Worm (Caenorhabditis elegans) whole organism, L2 larva: ENCODE results near the gene F17C11.2.

Source experiments
- C34F6.9 ChIP-seq: fragments of 150-350 bp; optimal IDR thresholded peaks from 2 replicates; lab custom pipeline; 2014; ENCODE audit warnings: missing biosample characterization, missing genetic modification characterization
- F13H6.1 ChIP-seq: sonication (generic microtip); optimal IDR thresholded peaks from 2 replicates; lab custom pipeline; 2016; ENCODE audit warnings: missing genetic modification characterization, missing compliant biosample characterization
- R02D3.7 ChIP-seq: fragments of 150-350 bp; optimal IDR thresholded peaks from 2 replicates; lab custom pipeline; 2014; ENCODE audit warnings: missing biosample characterization, missing genetic modification characterization
- Y55F3AM.14 ChIP-seq: fragments of 200-800 bp; sonication (Bioruptor generic); optimal IDR thresholded peaks from 2 replicates; lab custom pipeline; 2018; ENCODE audit warnings: mild to moderate bottlenecking, missing genetic modification characterization, missing compliant biosample characterization
- ZK546.5 ChIP-seq: sonication (generic microtip); optimal IDR thresholded peaks from 2 replicates; lab custom pipeline; 2017; ENCODE audit warnings: missing biosample characterization, missing genetic modification characterization
- alr-1 ChIP-seq: fragments of 150-350 bp; optimal IDR thresholded peaks from 2 replicates; lab custom pipeline; 2014; ENCODE audit warnings: missing biosample characterization, missing genetic modification characterization
- aly-2 ChIP-seq: fragments of 150-350 bp; optimal IDR thresholded peaks from 2 replicates; lab custom pipeline; 2014; ENCODE audit warnings: missing biosample characterization, missing genetic modification characterization
- blmp-1 ChIP-seq: sonication (generic microtip); optimal IDR thresholded peaks from 2 replicates; lab custom pipeline; 2017; ENCODE audit warnings: missing genetic modification characterization, mild to moderate bottlenecking, missing compliant biosample characterization, antibody characterized with exemption, moderate library complexity; ENCODE audit not compliant: insufficient read depth
- ceh-16 ChIP-seq: fragments of 150-350 bp; optimal IDR thresholded peaks from 2 replicates; lab custom pipeline; 2014; ENCODE audit warnings: missing biosample characterization, missing genetic modification characterization
- ceh-82 ChIP-seq: fragments of 150-350 bp; optimal IDR thresholded peaks from 2 replicates; lab custom pipeline; 2014; ENCODE audit warnings: missing biosample characterization, missing genetic modification characterization
- crh-2 ChIP-seq: sonication (generic microtip); optimal IDR thresholded peaks from 2 replicates; lab custom pipeline; 2017; ENCODE audit warnings: missing biosample characterization, missing genetic modification characterization
- dmd-4 ChIP-seq: sonication (generic microtip); optimal IDR thresholded peaks from 2 replicates; lab custom pipeline; 2017; ENCODE audit warnings: missing biosample characterization, missing genetic modification characterization
- egl-27 ChIP-seq: sonication (generic microtip); optimal IDR thresholded peaks from 3 replicates; lab custom pipeline; 2017; ENCODE audit warnings: missing biosample characterization, missing genetic modification reagents, missing genetic modification characterization
- elt-3 ChIP-seq: sonication (generic microtip); optimal IDR thresholded peaks from 2 replicates; lab custom pipeline; 2017; ENCODE audit warnings: missing biosample characterization, missing genetic modification characterization
- fos-1 ChIP-seq: fragments of 150-350 bp; optimal IDR thresholded peaks from 2 replicates; lab custom pipeline; 2014; ENCODE audit warnings: missing biosample characterization, missing genetic modification characterization
- gmeb-1 ChIP-seq: fragments of 150-350 bp; optimal IDR thresholded peaks from 2 replicates; lab custom pipeline; 2014; ENCODE audit warnings: missing biosample characterization, missing genetic modification characterization
- lin-11 ChIP-seq: fragments of 150-350 bp; sonication (generic microtip); optimal IDR thresholded peaks from 2 replicates; lab custom pipeline; 2014; ENCODE audit warnings: missing biosample characterization, missing genetic modification characterization, inconsistent platforms, mixed read lengths
- lin-13 ChIP-seq: fragments of 150-350 bp; optimal IDR thresholded peaks from 2 replicates; lab custom pipeline; 2014; ENCODE audit warnings: missing biosample characterization, missing genetic modification reagents, missing genetic modification characterization
- lsy-2 ChIP-seq, 2 experiments: fragments of 150-350 bp in 1 of 2; sonication (generic microtip) in 1 of 2; optimal IDR thresholded peaks; 2 replicates each; lab custom pipeline; 2014 to 2017; ENCODE audit warnings: missing biosample characterization in 2 of 2, missing genetic modification characterization in 2 of 2
- mab-5 ChIP-seq: fragments of 150-350 bp; optimal IDR thresholded peaks from 2 replicates; lab custom pipeline; 2014; ENCODE audit warnings: missing biosample characterization, missing genetic modification characterization
- mbf-1 ChIP-seq: sonication (generic microtip); optimal IDR thresholded peaks from 2 replicates; lab custom pipeline; 2017; ENCODE audit warnings: missing biosample characterization, missing genetic modification characterization
- mdl-1 ChIP-seq, 2 experiments: fragments of 150-350 bp in 1 of 2; sonication (generic microtip) in 1 of 2; optimal IDR thresholded peaks; 2 replicates each; lab custom pipeline; 2017; ENCODE audit warnings: missing biosample characterization in 2 of 2, missing genetic modification characterization in 2 of 2
- nhr-10 ChIP-seq: sonication (generic microtip); optimal IDR thresholded peaks from 2 replicates; lab custom pipeline; 2017; ENCODE audit warnings: missing biosample characterization, missing genetic modification characterization
- nhr-11 ChIP-seq: fragments of 150-350 bp; optimal IDR thresholded peaks from 2 replicates; lab custom pipeline; 2014; ENCODE audit warnings: missing biosample characterization, missing genetic modification characterization
- nhr-12 ChIP-seq: fragments of 150-350 bp; optimal IDR thresholded peaks from 2 replicates; lab custom pipeline; 2014; ENCODE audit warnings: missing biosample characterization, missing genetic modification characterization
- nhr-129 ChIP-seq: fragments of 150-350 bp; optimal IDR thresholded peaks from 2 replicates; lab custom pipeline; 2014; ENCODE audit warnings: missing biosample characterization, missing genetic modification characterization
- nhr-21 ChIP-seq: fragments of 150-350 bp; optimal IDR thresholded peaks from 2 replicates; lab custom pipeline; 2014; ENCODE audit warnings: missing biosample characterization, missing genetic modification characterization
- nhr-23 ChIP-seq: fragments of 150-350 bp; optimal IDR thresholded peaks from 2 replicates; lab custom pipeline; 2014; ENCODE audit warnings: missing biosample characterization, missing genetic modification reagents, missing genetic modification characterization
- nhr-6 ChIP-seq: fragments of 150-350 bp; optimal IDR thresholded peaks from 2 replicates; lab custom pipeline; 2014; ENCODE audit warnings: missing biosample characterization, missing genetic modification characterization
- nhr-77 ChIP-seq: fragments of 150-350 bp; optimal IDR thresholded peaks from 2 replicates; lab custom pipeline; 2014; ENCODE audit warnings: missing biosample characterization, missing genetic modification characterization
- sem-4 ChIP-seq: fragments of 150-350 bp; optimal IDR thresholded peaks from 2 replicates; lab custom pipeline; 2014; ENCODE audit warnings: missing biosample characterization, missing genetic modification reagents, missing genetic modification characterization
- sma-3 ChIP-seq: sonication (generic microtip); optimal IDR thresholded peaks from 2 replicates; lab custom pipeline; 2016; ENCODE audit warnings: missing genetic modification reagents, missing genetic modification characterization, missing compliant biosample characterization
- unc-39 ChIP-seq: fragments of 150-350 bp; optimal IDR thresholded peaks from 2 replicates; lab custom pipeline; 2014; ENCODE audit warnings: missing biosample characterization, missing genetic modification characterization
- unc-55 ChIP-seq: fragments of 150-350 bp; sonication (generic microtip); optimal IDR thresholded peaks from 3 replicates; lab custom pipeline; 2014; ENCODE audit warnings: missing biosample characterization, missing genetic modification reagents, missing genetic modification characterization
- zag-1 ChIP-seq: fragments of 150-350 bp; optimal IDR thresholded peaks from 2 replicates; lab custom pipeline; 2014; ENCODE audit warnings: missing biosample characterization, missing genetic modification characterization
- ztf-1 ChIP-seq: fragments of 200-800 bp; sonication (Bioruptor generic); conservative IDR thresholded peaks from 2 replicates; pipeline ENCODE4 v1.3.6; 2022; ENCODE audit warnings: missing genetic modification characterization, missing compliant biosample characterization
- ztf-11 ChIP-seq: sonication (generic microtip); optimal IDR thresholded peaks from 2 replicates; lab custom pipeline; 2017; ENCODE audit warnings: missing biosample characterization, missing genetic modification characterization
- ztf-4 ChIP-seq: fragments of 150-350 bp; optimal IDR thresholded peaks from 2 replicates; lab custom pipeline; 2014; ENCODE audit warnings: missing biosample characterization, missing genetic modification characterization

The F17C11.2 gene

DNA sequence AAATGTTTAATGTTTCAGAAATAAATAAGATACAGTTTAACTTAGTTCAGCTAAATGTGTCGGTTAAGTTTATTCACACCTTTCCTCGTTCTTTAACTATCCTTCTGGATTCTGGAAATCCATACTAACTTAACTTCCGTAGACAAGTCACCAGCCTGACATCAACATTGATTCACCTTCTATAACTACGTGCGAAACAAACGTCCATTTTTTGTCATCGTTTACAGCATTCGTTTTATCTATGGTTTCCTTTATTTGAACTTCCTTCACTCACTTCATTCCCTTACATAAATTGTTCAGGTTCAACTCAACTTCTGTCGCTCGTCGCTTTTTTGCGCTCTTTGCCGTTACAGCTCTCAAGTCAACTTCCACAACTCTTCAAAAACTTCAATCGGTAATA lies 6.9 kb upstream of the F17C11.2 start, which contains the start of gene F17C11.26:
Gene F17C11.26 (plus strand): TSS at position 301 of the 400 bp plus-strand sequence.
- TF ChIP-seq crh-2 (tag; lab: Kevin White, UChicago) (no peak), nhr-6 (tag; lab: Kevin White, UChicago) (no peak), lin-13 (GFP tag; lab: Kevin White, UChicago) (no peak), nhr-77 (tag; lab: Kevin White, UChicago) (no peak), lin-11 (no peak), ZK546.5 (tag; lab: Kevin White, UChicago) (no peak), gmeb-1 (tag; lab: Kevin White, UChicago) (no peak), ztf-11 (tag; lab: Kevin White, UChicago) (no peak), ztf-1 (GFP tag; lab: Robert Waterston, UW) (no peak), nhr-11 (no peak), sma-3 (GFP tag; lab: Kevin White, UChicago) (no peak), mab-5 (tag; lab: Kevin White, UChicago) (no peak), nhr-23 (tag; lab: Kevin White, UChicago) (no peak), elt-3 (tag; lab: Kevin White, UChicago) (no peak), sem-4 (no peak), ceh-82 (tag; lab: Kevin White, UChicago) (no peak), aly-2 (tag; lab: Kevin White, UChicago) (no peak), unc-39 (tag; lab: Kevin White, UChicago) (no peak), mdl-1 (tag; optimal IDR thresholded peaks at IDR 0.05; lab: Kevin White, UChicago) (no peak), nhr-10 (no peak)

ce11 chrV:10942161-10942560 lies 5.9 kb upstream of the F17C11.2 start, which contains the start of gene zip-9:
Gene zip-9, plus strand, starts transcription at chrV:10942461.
- TF ChIP-seq nhr-11: no peak
- TF ChIP-seq zag-1 (tag; lab: Kevin White, UChicago): no peak
- TF ChIP-seq R02D3.7: no peak
- TF ChIP-seq nhr-12 (tag; lab: Kevin White, UChicago): no peak
- no peak for TF ChIP-seq nhr-129 (tag; lab: Kevin White, UChicago)
- TF ChIP-seq ZK546.5 (tag; lab: Kevin White, UChicago): no peak
- TF ChIP-seq dmd-4 (tag; lab: Kevin White, UChicago): no peak
- no peak for TF ChIP-seq ztf-4
- TF ChIP-seq unc-55 (GFP tag; lab: Kevin White, UChicago): no peak
- TF ChIP-seq sem-4: no peak
- no peak for TF ChIP-seq lsy-2 (tag; optimal IDR thresholded peaks at IDR 0.05; lab: Kevin White, UChicago)
- no peak for TF ChIP-seq Y55F3AM.14 (GFP tag; lab: Kevin White, UChicago)
- TF ChIP-seq nhr-21 (tag; lab: Kevin White, UChicago): no peak
- TF ChIP-seq, all 48 proteins: peak for 0

- TF ChIP-seq unc-55 (GFP tag; lab: Kevin White, UChicago) (no peak), lin-13 (GFP tag; lab: Kevin White, UChicago) (no peak), nhr-21 (tag; lab: Kevin White, UChicago) (no peak), fos-1 (tag; lab: Kevin White, UChicago) (no peak), lsy-2 (tag; optimal IDR thresholded peaks at IDR 0.05; lab: Kevin White, UChicago) (peak in 1 of 2 experiments; percentile 15)
- TF ChIP-seq, all 48 proteins: peak for 1
Observed at ce11 chrV:10944903-10945302, 3.1 kb upstream of the F17C11.2 start.

DNA sequence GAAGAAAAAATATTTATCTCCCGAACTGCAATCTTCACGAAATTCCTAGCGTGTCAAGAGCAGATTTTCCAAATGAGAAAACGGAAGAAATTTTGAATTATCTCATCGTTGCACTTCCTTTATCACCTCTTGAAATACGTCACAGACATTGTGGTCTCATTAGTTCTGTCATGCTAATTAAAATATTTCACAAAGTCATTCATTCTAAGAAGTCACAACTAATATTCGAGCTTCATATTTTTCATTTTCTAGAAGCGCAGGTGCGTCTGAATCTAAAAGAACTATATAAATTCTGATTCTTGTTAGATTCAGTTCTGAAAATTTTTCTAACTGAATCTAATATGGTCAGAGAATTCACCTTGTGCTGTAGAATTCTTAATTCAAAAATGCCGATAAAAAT lies 820 bp upstream of the F17C11.2 start:
- no peak for TF ChIP-seq ceh-16 (tag; lab: Kevin White, UChicago)
- no peak for TF ChIP-seq blmp-1 (tag; lab: Kevin White, UChicago)
- no peak for TF ChIP-seq C34F6.9 (tag; lab: Kevin White, UChicago)
- TF ChIP-seq F13H6.1 (tag; lab: Kevin White, UChicago): no peak
- TF ChIP-seq ZK546.5 (tag; lab: Kevin White, UChicago): no peak
- TF ChIP-seq gmeb-1 (tag; lab: Kevin White, UChicago): no peak
- no peak for TF ChIP-seq ztf-4
- no peak for TF ChIP-seq lin-13 (GFP tag; lab: Kevin White, UChicago)
- no peak for TF ChIP-seq nhr-10
- TF ChIP-seq mbf-1 (tag; lab: Kevin White, UChicago): no peak
- TF ChIP-seq alr-1 (tag; lab: Kevin White, UChicago): no peak
- no peak for TF ChIP-seq crh-2 (tag; lab: Kevin White, UChicago)
- TF ChIP-seq egl-27: no peak
- no peak for TF ChIP-seq sma-3 (GFP tag; lab: Kevin White, UChicago)
